Fruit fly (Drosophila melanogaster) whole organism, embryonic: Measurements from ENCODE around the gene hfp.

Experiments used
- Atf3 ChIP-seq: fragments of 200-800 bp; sonication (Bioruptor generic); optimal IDR thresholded peaks from 3 replicates; lab custom pipeline; 2016; ENCODE audit warnings: missing biosample characterization, missing genetic modification characterization
- Awh ChIP-seq: fragments of 200-800 bp; sonication (Bioruptor generic); IDR thresholded peaks from 2 replicates; pipeline ENCODE4, ENCODE4 v1.3.6; 2022; ENCODE audit warnings: missing biosample characterization, missing genetic modification characterization
- CG10209 ChIP-seq: fragments of 200-800 bp; sonication (Bioruptor generic); optimal IDR thresholded peaks from 3 replicates; lab custom pipeline; 2017; ENCODE audit warnings: missing biosample characterization, mild to moderate bottlenecking, missing genetic modification characterization, missing genetic modification reagents
- CG12155 ChIP-seq: fragments of 200-800 bp; sonication (Bioruptor generic); optimal IDR thresholded peaks from 3 replicates; lab custom pipeline; 2016; ENCODE audit warnings: missing biosample characterization, missing genetic modification characterization
- CG12236 ChIP-seq: fragments of 200-800 bp; sonication (Bioruptor generic); optimal IDR thresholded peaks from 2 replicates; lab custom pipeline; 2016; ENCODE audit warnings: missing biosample characterization, missing genetic modification characterization
- CG13123 ChIP-seq: fragments of 200-800 bp; sonication (Bioruptor generic); optimal IDR thresholded peaks from 2 replicates; lab custom pipeline; 2016; ENCODE audit warnings: missing biosample characterization, missing genetic modification characterization
- CG14710 ChIP-seq: fragments of 200-800 bp; sonication (Bioruptor generic); optimal IDR thresholded peaks from 3 replicates; lab custom pipeline; 2019; ENCODE audit warnings: missing biosample characterization, mild to moderate bottlenecking, missing genetic modification characterization, moderate library complexity
- CG1602 ChIP-seq: fragments of 200-800 bp; sonication (Bioruptor generic); optimal IDR thresholded peaks from 3 replicates; lab custom pipeline; 2016; ENCODE audit warnings: missing biosample characterization, missing genetic modification characterization
- CG16863 ChIP-seq: fragments of 200-800 bp; sonication (Bioruptor generic); optimal IDR thresholded peaks from 3 replicates; lab custom pipeline; 2016; ENCODE audit warnings: missing biosample characterization, missing genetic modification characterization
- CG2889 ChIP-seq: fragments of 200-800 bp; sonication (Bioruptor generic); IDR thresholded peaks from 3 replicates; pipeline ENCODE4 v1.3.6; 2022; ENCODE audit warnings: missing biosample characterization, missing genetic modification characterization
- CG3726 ChIP-seq: fragments of 200-800 bp; sonication (Bioruptor generic); IDR thresholded peaks from 3 replicates; pipeline ENCODE4, ENCODE4 v1.3.6; 2022; ENCODE audit warnings: missing biosample characterization, missing genetic modification characterization
- CG4360 ChIP-seq: fragments of 200-800 bp; sonication (Bioruptor generic); IDR thresholded peaks from 2 replicates; pipeline ENCODE4 v1.3.6; 2022; ENCODE audit warnings: missing biosample characterization, missing genetic modification characterization
- CG9817 ChIP-seq: fragments of 200-800 bp; sonication (Bioruptor generic); optimal IDR thresholded peaks from 2 replicates; lab custom pipeline; 2018; ENCODE audit warnings: missing biosample characterization, mild to moderate bottlenecking, missing genetic modification characterization, moderate library complexity
- Drgx ChIP-seq: fragments of 200-800 bp; sonication (Bioruptor generic); IDR thresholded peaks from 2 replicates; pipeline ENCODE4 v1.3.6; 2022; ENCODE audit warnings: missing biosample characterization, missing genetic modification characterization
- E2f2 ChIP-seq: fragments of 200-800 bp; sonication (Bioruptor generic); IDR thresholded peaks from 2 replicates; pipeline ENCODE4 v1.3.6; 2022; ENCODE audit warnings: missing biosample characterization, missing genetic modification characterization
- Fer1 ChIP-seq: fragments of 200-800 bp; sonication (Bioruptor generic); optimal IDR thresholded peaks from 2 replicates; lab custom pipeline; 2017; ENCODE audit warnings: missing biosample characterization, mild to moderate bottlenecking, missing genetic modification characterization
- H2.0 ChIP-seq: fragments of 200-800 bp; sonication (Bioruptor generic); IDR thresholded peaks from 2 replicates; pipeline ENCODE4 v1.3.6; 2022; ENCODE audit warnings: missing biosample characterization, missing genetic modification characterization
- Hand ChIP-seq: fragments of 200-800 bp; sonication (Bioruptor generic); optimal IDR thresholded peaks from 2 replicates; lab custom pipeline; 2017; ENCODE audit warnings: mild to moderate bottlenecking, missing biosample characterization, missing genetic modification reagents, missing genetic modification characterization
- Hey ChIP-seq: fragments of 200-800 bp; sonication (Bioruptor generic); optimal IDR thresholded peaks from 3 replicates; lab custom pipeline; 2018; ENCODE audit warnings: missing biosample characterization, mild to moderate bottlenecking, missing genetic modification characterization
- Hmx ChIP-seq: fragments of 200-800 bp; sonication (Bioruptor generic); optimal IDR thresholded peaks from 2 replicates; lab custom pipeline; 2016; ENCODE audit warnings: missing biosample characterization, missing genetic modification characterization
- Nf-YB ChIP-seq: fragments of 200-800 bp; sonication (Bioruptor generic); optimal IDR thresholded peaks from 3 replicates; lab custom pipeline; 2019; ENCODE audit warnings: missing biosample characterization, mild to moderate bottlenecking, missing genetic modification characterization, moderate library complexity
- Oaz ChIP-seq: fragments of 200-800 bp; sonication (Bioruptor generic); IDR thresholded peaks from 2 replicates; pipeline ENCODE4 v1.3.6; 2022; ENCODE audit warnings: missing biosample characterization, missing genetic modification characterization
- Rx ChIP-seq: fragments of 200-800 bp; sonication (Bioruptor generic); IDR thresholded peaks from 2 replicates; pipeline ENCODE4 v1.3.6; 2022; ENCODE audit warnings: missing biosample characterization, missing genetic modification characterization
- TFAM ChIP-seq: fragments of 200-800 bp; sonication (Bioruptor generic); optimal IDR thresholded peaks from 2 replicates; lab custom pipeline; 2017; ENCODE audit warnings: missing biosample characterization, missing genetic modification characterization, inconsistent platforms
- Tbp ChIP-seq: fragments of >200 bp; optimal IDR thresholded peaks from 2 replicates; lab custom pipeline; 2018; ENCODE audit warnings: missing biosample characterization, missing genetic modification characterization
- Usf ChIP-seq: fragments of 200-800 bp; sonication (Bioruptor generic); optimal IDR thresholded peaks from 2 replicates; lab custom pipeline; 2017; ENCODE audit warnings: missing genotype, missing biosample characterization, missing genetic modification characterization
- ab ChIP-seq: fragments of 200-800 bp; sonication (Bioruptor generic); optimal IDR thresholded peaks from 2 replicates; lab custom pipeline; 2016; ENCODE audit warnings: missing biosample characterization, missing genetic modification characterization
- al ChIP-seq: fragments of 200-800 bp; sonication (Bioruptor generic); IDR thresholded peaks from 2 replicates; pipeline ENCODE4 v1.3.6; 2022; ENCODE audit warnings: missing biosample characterization, missing genetic modification characterization
- ato ChIP-seq: fragments of 200-800 bp; sonication (Bioruptor generic); IDR thresholded peaks from 2 replicates; pipeline ENCODE4 v1.3.6; 2022; ENCODE audit warnings: missing biosample characterization, missing genetic modification characterization; ENCODE audit not compliant: partially characterized antibody
- az2 ChIP-seq: fragments of 200-800 bp; sonication (Bioruptor generic); optimal IDR thresholded peaks from 3 replicates; lab custom pipeline; 2016; ENCODE audit warnings: missing biosample characterization, missing genetic modification characterization
- bsh ChIP-seq, 2 experiments: fragments of 200-800 bp; sonication (Bioruptor generic); optimal IDR thresholded peaks; 2 replicates each; lab custom pipeline; 2017 to 2018; ENCODE audit warnings: mild to moderate bottlenecking in 2 of 2, missing biosample characterization in 2 of 2, missing genetic modification characterization in 2 of 2, moderate library complexity in 1 of 2
- croc ChIP-seq: fragments of 200-800 bp; sonication (Bioruptor generic); conservative IDR thresholded peaks from 3 replicates; pipeline ENCODE4 v1.3.6; 2022; ENCODE audit warnings: missing biosample characterization, missing genetic modification characterization
- dimm ChIP-seq: fragments of 200-800 bp; sonication (Bioruptor generic); IDR thresholded peaks from 2 replicates; pipeline ENCODE4 v1.3.6; 2022; ENCODE audit warnings: missing biosample characterization, missing genetic modification characterization
- dm ChIP-seq: fragments of 200-800 bp; sonication (Bioruptor generic); optimal IDR thresholded peaks from 3 replicates; lab custom pipeline; 2016; ENCODE audit warnings: missing biosample characterization, missing genetic modification characterization
- dmrt99B ChIP-seq: fragments of 200-800 bp; sonication (Bioruptor generic); optimal IDR thresholded peaks from 2 replicates; lab custom pipeline; 2018; ENCODE audit warnings: missing biosample characterization, mild to moderate bottlenecking, missing genetic modification characterization, moderate library complexity
- eve ChIP-seq, 2 experiments: fragments of >200 bp; optimal IDR thresholded peaks; 2 replicates each; lab custom pipeline; 2017; ENCODE audit warnings: missing biosample characterization in 2 of 2, missing genetic modification characterization in 2 of 2
- fu2 ChIP-seq: fragments of 200-800 bp; sonication (Bioruptor generic); optimal IDR thresholded peaks from 2 replicates; lab custom pipeline; 2016; ENCODE audit warnings: missing biosample characterization, missing genetic modification characterization
- gcm2 ChIP-seq: fragments of 200-800 bp; sonication (Bioruptor generic); optimal IDR thresholded peaks from 2 replicates; lab custom pipeline; 2016; ENCODE audit warnings: missing biosample characterization, missing genetic modification characterization
- grn ChIP-seq: fragments of 200-800 bp; sonication (Bioruptor generic); optimal IDR thresholded peaks from 3 replicates; lab custom pipeline; 2017; ENCODE audit warnings: missing biosample characterization, missing genetic modification characterization
- ham ChIP-seq: fragments of 200-800 bp; sonication (Bioruptor generic); IDR thresholded peaks from 2 replicates; pipeline ENCODE4 v1.3.6; 2022; ENCODE audit warnings: missing biosample characterization, missing genetic modification characterization
- nau ChIP-seq: fragments of 200-800 bp; sonication (Bioruptor generic); optimal IDR thresholded peaks from 3 replicates; lab custom pipeline; 2017; ENCODE audit warnings: missing biosample characterization, mild to moderate bottlenecking, missing genetic modification characterization, missing genetic modification reagents
- odd ChIP-seq: fragments of 200-800 bp; sonication (Bioruptor generic); optimal IDR thresholded peaks from 2 replicates; lab custom pipeline; 2017; ENCODE audit warnings: missing biosample characterization, mild to moderate bottlenecking, missing genetic modification characterization
- schlank ChIP-seq: fragments of 200-800 bp; sonication (Bioruptor generic); optimal IDR thresholded peaks from 2 replicates; lab custom pipeline; 2018; ENCODE audit warnings: missing biosample characterization, mild to moderate bottlenecking, missing genetic modification characterization
- sens-2 ChIP-seq: fragments of 200-800 bp; sonication (Bioruptor generic); IDR thresholded peaks from 2 replicates; pipeline ENCODE4 v1.3.6; 2022; ENCODE audit warnings: missing biosample characterization, missing genetic modification characterization
- sisA ChIP-seq: fragments of 200-800 bp; sonication (Bioruptor generic); IDR thresholded peaks from 2 replicates; pipeline ENCODE4 v1.3.6; 2022; ENCODE audit warnings: missing biosample characterization, missing genetic modification characterization
- slbo ChIP-seq: fragments of 200-800 bp; sonication (Bioruptor generic); IDR thresholded peaks from 2 replicates; pipeline ENCODE4 v1.3.6; 2022; ENCODE audit warnings: missing biosample characterization, missing genetic modification characterization
- slp2 ChIP-seq: fragments of 200-800 bp; sonication (Bioruptor generic); optimal IDR thresholded peaks from 2 replicates; lab custom pipeline; 2016; ENCODE audit warnings: missing biosample characterization, missing genetic modification characterization
- sna ChIP-seq: fragments of 200-800 bp; sonication (Bioruptor generic); IDR thresholded peaks from 2 replicates; pipeline ENCODE4 v1.3.6; 2022; ENCODE audit warnings: missing biosample characterization, missing genetic modification characterization; ENCODE audit not compliant: partially characterized antibody
- tio ChIP-seq: fragments of 200-800 bp; sonication (Bioruptor generic); optimal IDR thresholded peaks from 2 replicates; lab custom pipeline; 2017; ENCODE audit warnings: missing biosample characterization, missing genetic modification characterization, inconsistent platforms
- wek ChIP-seq: fragments of 200-800 bp; sonication (Bioruptor generic); optimal IDR thresholded peaks from 3 replicates; lab custom pipeline; 2018; ENCODE audit warnings: missing biosample characterization, mild to moderate bottlenecking, missing genetic modification characterization, moderate library complexity

hfp gene

dm6 chr3L:1515820-1516540 is 13.6 kb upstream of the hfp start (continued):
- TF ChIP-seq sens-2 (GFP tag; lab: Robert Waterston, UW), result 0 out of 2 replicates have a peak, but pooled peaks have one; percentile 32
- TF ChIP-seq CG10209 (GFP tag; lab: Kevin White, UChicago), result peak; percentile 66
- TF ChIP-seq odd (GFP tag; lab: Kevin White, UChicago), result peak; percentile 62
- peak; percentile 33 for TF ChIP-seq Nf-YB
- TF ChIP-seq slbo (GFP tag; lab: Robert Waterston, UW), result peak; percentile 48; the same call in 1 of the 2 replicates
- peak; percentile 67 for TF ChIP-seq CG14710 (tag; lab: Kevin White, UChicago)
- TF ChIP-seq Tbp, result no peak
- TF ChIP-seq dimm (GFP tag; lab: Robert Waterston, UW), result no peak
- TF ChIP-seq dmrt99B (tag; lab: Kevin White, UChicago), result peak; percentile 84
- TF ChIP-seq Drgx (GFP tag; lab: Robert Waterston, UW), result peak; percentile 79
- TF ChIP-seq CG12155 (GFP tag; lab: Kevin White, UChicago), result peak; percentile 64
- no peak for TF ChIP-seq schlank (tag; lab: Kevin White, UChicago)
- 0 out of 2 replicates have a peak, but pooled peaks have one; percentile 14 for TF ChIP-seq H2.0 (GFP tag; lab: Robert Waterston, UW)
- no peak for TF ChIP-seq TFAM (GFP tag; lab: Kevin White, UChicago)
- peak; percentile 71 for TF ChIP-seq dm (GFP tag; lab: Kevin White, UChicago)
- peak; percentile 40; the same call in 1 of the 2 replicates for TF ChIP-seq Awh (GFP tag; lab: Robert Waterston, UW)
- peak; percentile 70 for TF ChIP-seq CG16863 (GFP tag; lab: Kevin White, UChicago)
- peak; percentile 66 for TF ChIP-seq tio (GFP tag; lab: Kevin White, UChicago)
- TF ChIP-seq Hey (tag; lab: Kevin White, UChicago), result no peak
- TF ChIP-seq Fer1, result peak; percentile 13
- peak; percentile 35; the same call in 1 of the 2 replicates for TF ChIP-seq E2f2
- no peak for TF ChIP-seq al (GFP tag; lab: Robert Waterston, UW)
- TF ChIP-seq CG9817, result peak; percentile 66
- no peak for TF ChIP-seq ab (GFP tag; lab: Kevin White, UChicago)
- no peak for TF ChIP-seq grn (GFP tag; lab: Kevin White, UChicago)
- peak; percentile 38 for TF ChIP-seq Hmx
- no peak for TF ChIP-seq eve (GFP tag; optimal IDR thresholded peaks at IDR 0.05; lab: Kevin White, UChicago)
- peak; percentile 39; the same call in 1 of the 2 replicates for TF ChIP-seq Rx (GFP tag; lab: Robert Waterston, UW)
- TF ChIP-seq gcm2 (GFP tag; lab: Kevin White, UChicago), result peak; percentile 28
- TF ChIP-seq sisA (GFP tag; lab: Robert Waterston, UW), result peak; percentile 78
- TF ChIP-seq Hand (GFP tag; lab: Kevin White, UChicago), result no peak
- peak; percentile 53 for TF ChIP-seq CG1602
- peak; percentile 60 for TF ChIP-seq CG12236 (GFP tag; lab: Kevin White, UChicago)
- TF ChIP-seq wek (GFP tag; lab: Kevin White, UChicago), result no peak
- TF ChIP-seq fu2 (GFP tag; lab: Kevin White, UChicago), result peak; percentile 24
- TF ChIP-seq CG2889, result no peak
- no peak for TF ChIP-seq ham
- no peak for TF ChIP-seq Oaz (GFP tag; lab: Robert Waterston, UW)
- TF ChIP-seq CG4360 (GFP tag; lab: Robert Waterston, UW), result peak; percentile 67; the same call in 1 of the 2 replicates
- TF ChIP-seq CG3726 (GFP tag; lab: Robert Waterston, UW), result no peak
- TF ChIP-seq slp2 (GFP tag; lab: Kevin White, UChicago), result peak; percentile 61
- peak; percentile 58 for TF ChIP-seq Usf (GFP tag; lab: Kevin White, UChicago)
- TF ChIP-seq croc, result peak; percentile 76
- peak; percentile 78 for TF ChIP-seq az2
- TF ChIP-seq Atf3 (GFP tag; lab: Kevin White, UChicago), result peak; percentile 32
- no peak for TF ChIP-seq nau (GFP tag; lab: Kevin White, UChicago)
- peak in 1 of 2 experiments; percentile 84 for TF ChIP-seq bsh (GFP tag; optimal IDR thresholded peaks at IDR 0.05; lab: Kevin White, UChicago)
- TF ChIP-seq ato, result no peak
- no peak for TF ChIP-seq sna
- TF ChIP-seq CG13123 (GFP tag; lab: Kevin White, UChicago), result peak; percentile 42
